Worm (Caenorhabditis elegans): ENCODE results near the gene hot-7.

DNA sequence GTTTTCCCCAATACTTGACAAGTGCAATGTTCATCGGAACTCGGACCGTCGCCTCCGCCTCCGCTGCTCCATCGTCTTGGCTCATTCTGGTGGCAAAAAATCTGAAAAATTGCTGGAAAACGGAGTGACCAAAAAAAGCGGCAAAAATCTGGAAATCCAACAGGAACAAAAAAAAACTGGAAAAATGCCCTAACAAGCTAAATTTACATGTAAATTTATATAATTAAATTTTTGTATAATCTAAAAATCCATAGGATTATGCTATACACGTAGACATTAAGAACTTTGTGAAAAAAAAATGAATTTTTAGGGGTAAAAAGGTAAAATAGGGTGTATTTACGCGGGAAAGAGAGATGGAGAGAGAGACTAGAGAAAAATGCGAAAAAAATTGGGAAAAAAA lies 15.0 kb downstream of the hot-7 start, which contains the start of gene Y48B6A.13:
- TF ChIP-seq mml-1 (tag; optimal IDR thresholded peaks at IDR 0.05) (no peak), R02D3.7 (tag; optimal IDR thresholded peaks at IDR 0.05) (no peak), pha-4 (tag; optimal IDR thresholded peaks at IDR 0.05) (no peak), pqm-1 (tag; optimal IDR thresholded peaks at IDR 0.05) (no peak), nhr-28 (tag; optimal IDR thresholded peaks at IDR 0.05) (no peak), nhr-12 (tag; optimal IDR thresholded peaks at IDR 0.05) (no peak), ztf-11 (tag; optimal IDR thresholded peaks at IDR 0.05) (no peak), daf-12 (tag; optimal IDR thresholded peaks at IDR 0.05) (no peak), fkh-10 (GFP tag; optimal IDR thresholded peaks at IDR 0.05) (no peak), zag-1 (tag; optimal IDR thresholded peaks at IDR 0.05) (no peak), unc-62 (GFP tag; optimal IDR thresholded peaks at IDR 0.05) (no peak)
